Fruit fly (Drosophila melanogaster): ENCODE data around the gene dnk.

The dnk gene

DNA sequence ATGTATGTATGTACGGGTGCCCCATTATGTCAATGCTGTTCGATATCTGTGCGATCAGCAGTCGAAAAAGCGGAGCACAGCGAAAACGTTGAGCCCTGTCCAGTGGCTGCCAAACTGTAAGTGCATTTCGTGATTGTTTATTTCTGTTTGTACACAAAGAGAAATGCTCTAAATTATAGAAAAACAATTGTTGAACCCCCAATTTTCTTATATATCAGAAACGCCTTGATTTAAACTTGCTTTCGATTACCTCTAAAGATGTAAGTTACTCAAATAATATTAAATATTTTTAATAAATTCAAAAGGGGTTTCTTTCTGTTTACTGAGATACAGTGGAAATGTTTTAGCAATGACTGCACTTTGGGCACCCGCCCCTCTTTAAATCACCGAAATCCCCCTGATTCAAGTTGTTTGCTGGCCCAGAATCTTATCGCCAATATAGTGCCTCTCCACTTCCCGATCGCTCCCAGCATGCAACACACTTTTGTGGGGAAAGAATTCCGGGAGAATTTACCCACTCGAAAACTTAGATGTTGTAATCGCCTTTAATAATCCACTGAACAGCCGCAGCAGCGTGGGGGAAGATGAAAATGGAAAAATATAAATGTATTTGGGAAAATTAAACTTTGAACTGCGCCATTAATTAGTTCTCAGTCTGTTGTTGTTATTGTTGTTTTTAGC is 34.1 kb downstream of the dnk start (continued):
- TF ChIP-seq hkb (optimal IDR thresholded peaks at IDR 0.05) (no peak), hkb (GFP tag; IDR thresholded peaks at IDR 0.05) (peak; percentile 55), lola (GFP tag; optimal IDR thresholded peaks at IDR 0.05) (peak in 1 of 3 experiments; percentile 38), CG4360 (GFP tag; IDR thresholded peaks at IDR 0.05) (peak; percentile 39; the same call in 1 of the 2 replicates), Chrac-16 (GFP tag; optimal IDR thresholded peaks at IDR 0.05) (peak; percentile 24), gsb-n (tag; optimal IDR thresholded peaks at IDR 0.05) (peak; percentile 55), z (GFP tag; IDR thresholded peaks at IDR 0.05) (0 out of 3 replicates have a peak, but pooled peaks have one; percentile 30), lmd (GFP tag; IDR thresholded peaks at IDR 0.05) (peak; percentile 56), CG4424 (GFP tag; optimal IDR thresholded peaks at IDR 0.05) (peak; percentile 10), Rfx (GFP tag; IDR thresholded peaks at IDR 0.05) (0 out of 2 replicates have a peak, but pooled peaks have one; percentile 14), Asciz (GFP tag; optimal IDR thresholded peaks at IDR 0.05) (peak; percentile 26), az2 (GFP tag; optimal IDR thresholded peaks at IDR 0.05) (peak; percentile 45), CG12769 (tag; optimal IDR thresholded peaks at IDR 0.05) (peak; percentile 53), CG11723 (GFP tag; optimal IDR thresholded peaks at IDR 0.05) (no peak), dpn (GFP tag; optimal IDR thresholded peaks at IDR 0.05) (peak in 1 of 2 experiments; percentile 16), Ets65A (GFP tag) (peak; percentile 1), trem (tag; optimal IDR thresholded peaks at IDR 0.05) (peak; percentile 48), Adf1 (GFP tag; IDR thresholded peaks at IDR 0.05) (no peak), CG1647 (GFP tag; optimal IDR thresholded peaks at IDR 0.05) (no peak), ttk (GFP tag; IDR thresholded peaks at IDR 0.05) (peak; percentile 62), stc (GFP tag; IDR thresholded peaks at IDR 0.05) (peak; percentile 58), cato (GFP tag; optimal IDR thresholded peaks at IDR 0.05; ENCODE audit: borderline replicate concordance) (no peak), mam (GFP tag; optimal IDR thresholded peaks at IDR 0.05) (no peak), CG31441 (GFP tag; IDR thresholded peaks at IDR 0.05) (peak; percentile 66), CoRest (tag; optimal IDR thresholded peaks at IDR 0.05) (peak; percentile 42), Xbp1 (GFP tag; optimal IDR thresholded peaks at IDR 0.05) (peak; percentile 45), sisA (GFP tag; IDR thresholded peaks at IDR 0.05) (peak; percentile 62), CG6689 (GFP tag; IDR thresholded peaks at IDR 0.05) (peak; percentile 65; the same call in 1 of the 2 replicates), Jarid2 (GFP tag; optimal IDR thresholded peaks at IDR 0.05) (no peak), Bgb (GFP tag; IDR thresholded peaks at IDR 0.05; ENCODE audit: partially characterized antibody) (no peak), CG4707 (GFP tag; optimal IDR thresholded peaks at IDR 0.05) (no peak), CG12659 (GFP tag; optimal IDR thresholded peaks at IDR 0.05) (peak; percentile 20), CG15269 (tag; optimal IDR thresholded peaks at IDR 0.05) (peak; percentile 22), ara (GFP tag; IDR thresholded peaks at IDR 0.05) (peak; percentile 38; the same call in 1 of the 2 replicates), CG13287 (GFP tag; IDR thresholded peaks at IDR 0.05; ENCODE audit: partially characterized antibody) (no peak), CG11085 (GFP tag; IDR thresholded peaks at IDR 0.05) (no peak), CG32767 (GFP tag; IDR thresholded peaks at IDR 0.05) (peak; percentile 48; the same call in 1 of the 2 replicates), sqz (GFP tag; optimal IDR thresholded peaks at IDR 0.05) (peak; percentile 2), MESR4 (GFP tag; optimal IDR thresholded peaks at IDR 0.05) (no peak), dm (GFP tag; optimal IDR thresholded peaks at IDR 0.05) (no peak), vvl (GFP tag; IDR thresholded peaks at IDR 0.05) (peak; percentile 64; the same call in 1 of the 2 replicates), Rx (GFP tag; IDR thresholded peaks at IDR 0.05) (0 out of 2 replicates have a peak, but pooled peaks have one; percentile 2), D (optimal IDR thresholded peaks at IDR 0.05) (no peak), D (GFP tag; optimal IDR thresholded peaks at IDR 0.05) (peak; percentile 62), zfh2 (GFP tag; optimal IDR thresholded peaks at IDR 0.05) (no peak), PHDP (tag; optimal IDR thresholded peaks at IDR 0.05) (peak; percentile 37), CG7839 (tag; optimal IDR thresholded peaks at IDR 0.05) (peak; percentile 60), CG17328 (GFP tag; IDR thresholded peaks at IDR 0.05) (peak; percentile 41; the same call in 1 of the 2 replicates), HLH3B (GFP tag; IDR thresholded peaks at IDR 0.05) (peak; percentile 65), fd96Cb (tag; optimal IDR thresholded peaks at IDR 0.05) (peak; percentile 48)

Measured in whole organism, embryonic.